Fruit fly (Drosophila melanogaster): ENCODE results near the gene CG33965.

The CG33965 gene

DNA sequence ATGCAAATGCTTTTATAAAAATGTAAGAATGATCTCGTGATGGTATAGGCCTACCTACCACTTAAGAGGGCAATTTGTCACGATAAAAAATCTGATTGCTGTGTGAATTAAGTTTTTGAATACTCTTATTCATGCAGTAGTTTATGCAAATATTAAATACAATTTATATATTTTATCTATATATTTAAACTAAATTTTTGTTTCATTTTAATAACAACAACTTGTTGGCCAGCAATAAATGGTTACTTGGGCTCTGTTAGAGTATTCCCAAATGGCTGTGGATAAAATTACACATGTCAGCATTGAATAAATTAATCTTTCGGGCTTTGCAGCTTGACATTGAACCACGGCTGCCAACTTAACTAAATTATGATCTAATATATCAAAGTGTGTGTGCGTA is 25.9 kb downstream of the CG33965 start:
- TF ChIP-seq ey (GFP tag; optimal IDR thresholded peaks at IDR 0.05) (no peak), Abd-B (GFP tag; optimal IDR thresholded peaks at IDR 0.05) (no peak), sv (GFP tag; optimal IDR thresholded peaks at IDR 0.05) (no peak), dmrt93B (GFP tag; optimal IDR thresholded peaks at IDR 0.05) (no peak), GATAd (GFP tag; optimal IDR thresholded peaks at IDR 0.05) (no peak), lola (GFP tag; optimal IDR thresholded peaks at IDR 0.05) (no peak), br (GFP tag; optimal IDR thresholded peaks at IDR 0.05) (no peak), usp (GFP tag; optimal IDR thresholded peaks at IDR 0.05) (no peak), Hr78 (GFP tag; optimal IDR thresholded peaks at IDR 0.05) (no peak), Rel (GFP tag; optimal IDR thresholded peaks at IDR 0.05) (no peak), Rel (tag; optimal IDR thresholded peaks at IDR 0.05) (no peak)

DNA sequence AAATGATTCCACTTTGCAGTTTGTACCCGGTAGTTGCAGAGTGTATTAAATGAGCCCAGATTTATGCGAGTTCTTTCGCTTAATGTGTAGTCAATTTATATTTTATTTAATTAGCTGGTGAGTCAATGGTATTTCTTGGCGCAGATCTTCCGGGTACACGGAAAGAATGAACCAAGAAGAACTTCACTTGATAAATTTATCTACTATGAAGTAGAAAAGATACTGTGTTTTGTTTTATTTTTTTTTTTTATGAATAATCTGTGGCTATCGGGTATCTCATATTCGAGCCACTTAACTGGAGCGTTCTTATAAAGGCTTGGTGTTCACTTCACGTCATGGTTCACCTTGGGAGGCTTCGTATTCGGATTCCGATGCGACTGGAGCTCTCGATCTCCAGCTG is 32.3 kb downstream of the CG33965 start:
- TF ChIP-seq foxo (GFP tag; optimal IDR thresholded peaks at IDR 0.05), result peak in 1 of 2 experiments; percentile 43
- TF ChIP-seq dsf (GFP tag; optimal IDR thresholded peaks at IDR 0.05; ENCODE audit: borderline replicate concordance), result no peak
- peak; percentile 25 for TF ChIP-seq pan (optimal IDR thresholded peaks at IDR 0.05)
- no peak for TF ChIP-seq tai (GFP tag; optimal IDR thresholded peaks at IDR 0.05)
- TF ChIP-seq h (GFP tag; optimal IDR thresholded peaks at IDR 0.05), result peak; percentile 71
- TF ChIP-seq CG32264 (GFP tag; optimal IDR thresholded peaks at IDR 0.05), result no peak
- no peak for TF ChIP-seq brk (GFP tag; optimal IDR thresholded peaks at IDR 0.05)
- peak; percentile 23 for TF ChIP-seq rgr (GFP tag; optimal IDR thresholded peaks at IDR 0.05)
- TF ChIP-seq Abd-B (GFP tag; optimal IDR thresholded peaks at IDR 0.05), result no peak
- no peak for TF ChIP-seq psq (GFP tag; optimal IDR thresholded peaks at IDR 0.05)
- TF ChIP-seq jim (GFP tag; optimal IDR thresholded peaks at IDR 0.05), result no peak
- TF ChIP-seq Mio (GFP tag; optimal IDR thresholded peaks at IDR 0.05), result no peak
- TF ChIP-seq Hr78 (GFP tag; optimal IDR thresholded peaks at IDR 0.05), result no peak
- TF ChIP-seq dl (GFP tag; optimal IDR thresholded peaks at IDR 0.05; ENCODE audit: insufficient read depth in 1 of 2, partially characterized antibody in 2 of 2), result no peak
- TF ChIP-seq OdsH (GFP tag; optimal IDR thresholded peaks at IDR 0.05), result peak; percentile 38
- TF ChIP-seq sage (GFP tag; optimal IDR thresholded peaks at IDR 0.05), result no peak
- TF ChIP-seq dmrt93B (GFP tag; optimal IDR thresholded peaks at IDR 0.05), result peak; percentile 12
- no peak for TF ChIP-seq CG9705 (GFP tag; optimal IDR thresholded peaks at IDR 0.05)
- TF ChIP-seq lola (GFP tag; optimal IDR thresholded peaks at IDR 0.05), result no peak
- TF ChIP-seq fru (GFP tag; optimal IDR thresholded peaks at IDR 0.05), result peak; percentile 34
- TF ChIP-seq sv (GFP tag; optimal IDR thresholded peaks at IDR 0.05), result no peak
- TF ChIP-seq Vsx2 (GFP tag; optimal IDR thresholded peaks at IDR 0.05; ENCODE audit: partially characterized antibody), result no peak
- peak; percentile 71 for TF ChIP-seq woc (GFP tag; optimal IDR thresholded peaks at IDR 0.05)
- no peak for TF ChIP-seq CrebA (GFP tag; optimal IDR thresholded peaks at IDR 0.05; ENCODE audit: borderline replicate concordance)
- no peak for TF ChIP-seq Jra (GFP tag; optimal IDR thresholded peaks at IDR 0.05)
- no peak for TF ChIP-seq Rel (GFP tag; optimal IDR thresholded peaks at IDR 0.05)
- TF ChIP-seq Rel (tag; optimal IDR thresholded peaks at IDR 0.05), result no peak
- no peak for TF ChIP-seq Dif (GFP tag; optimal IDR thresholded peaks at IDR 0.05; ENCODE audit: partially characterized antibody)
- no peak for TF ChIP-seq Hr83 (GFP tag; optimal IDR thresholded peaks at IDR 0.05; ENCODE audit: poor library complexity, severe bottlenecking)
- no peak for TF ChIP-seq HLH106 (tag; optimal IDR thresholded peaks at IDR 0.05)
- peak; percentile 2 for TF ChIP-seq Hnf4 (GFP tag; optimal IDR thresholded peaks at IDR 0.05)
- TF ChIP-seq Myc (optimal IDR thresholded peaks at IDR 0.05), result no peak
- no peak for TF ChIP-seq N (GFP tag; optimal IDR thresholded peaks at IDR 0.05)
- TF ChIP-seq Dfd (GFP tag; optimal IDR thresholded peaks at IDR 0.05), result no peak
- TF ChIP-seq Sp1 (GFP tag; optimal IDR thresholded peaks at IDR 0.05), result no peak
- TF ChIP-seq GATAd (GFP tag; optimal IDR thresholded peaks at IDR 0.05), result no peak
- TF ChIP-seq br (GFP tag; optimal IDR thresholded peaks at IDR 0.05), result peak; percentile 42
- TF ChIP-seq ey (GFP tag; optimal IDR thresholded peaks at IDR 0.05), result peak; percentile 34
- TF ChIP-seq usp (GFP tag; optimal IDR thresholded peaks at IDR 0.05), result no peak

- peak; percentile 34 for TF ChIP-seq Vsx2 (GFP tag; optimal IDR thresholded peaks at IDR 0.05; ENCODE audit: partially characterized antibody)
- no peak for TF ChIP-seq psq (GFP tag; optimal IDR thresholded peaks at IDR 0.05)
- TF ChIP-seq sage (GFP tag; optimal IDR thresholded peaks at IDR 0.05), result no peak
- no peak for TF ChIP-seq OdsH (GFP tag; optimal IDR thresholded peaks at IDR 0.05)
- TF ChIP-seq Hnf4 (GFP tag; optimal IDR thresholded peaks at IDR 0.05), result no peak
- TF ChIP-seq fru (GFP tag; optimal IDR thresholded peaks at IDR 0.05), result no peak
- no peak for TF ChIP-seq ey (GFP tag; optimal IDR thresholded peaks at IDR 0.05)
- no peak for TF ChIP-seq HLH106 (tag; optimal IDR thresholded peaks at IDR 0.05)
- TF ChIP-seq Dfd (GFP tag; optimal IDR thresholded peaks at IDR 0.05), result no peak
- no peak for TF ChIP-seq dmrt93B (GFP tag; optimal IDR thresholded peaks at IDR 0.05)
- peak; percentile 68 for TF ChIP-seq Dif (GFP tag; optimal IDR thresholded peaks at IDR 0.05; ENCODE audit: partially characterized antibody)
- no peak for TF ChIP-seq woc (GFP tag; optimal IDR thresholded peaks at IDR 0.05)
- no peak for TF ChIP-seq CG9705 (GFP tag; optimal IDR thresholded peaks at IDR 0.05)
- no peak for TF ChIP-seq brk (GFP tag; optimal IDR thresholded peaks at IDR 0.05)
- TF ChIP-seq sv (GFP tag; optimal IDR thresholded peaks at IDR 0.05), result no peak
- no peak for TF ChIP-seq Mio (GFP tag; optimal IDR thresholded peaks at IDR 0.05)
- TF ChIP-seq Myc (optimal IDR thresholded peaks at IDR 0.05), result no peak
- TF ChIP-seq Sp1 (GFP tag; optimal IDR thresholded peaks at IDR 0.05), result no peak
- TF ChIP-seq h (GFP tag; optimal IDR thresholded peaks at IDR 0.05), result no peak
- TF ChIP-seq lola (GFP tag; optimal IDR thresholded peaks at IDR 0.05), result no peak
- peak in 1 of 2 experiments; percentile 45 for TF ChIP-seq dl (GFP tag; optimal IDR thresholded peaks at IDR 0.05; ENCODE audit: insufficient read depth in 1 of 2, partially characterized antibody in 2 of 2)
- no peak for TF ChIP-seq GATAd (GFP tag; optimal IDR thresholded peaks at IDR 0.05)
- no peak for TF ChIP-seq Rel (GFP tag; optimal IDR thresholded peaks at IDR 0.05)
- TF ChIP-seq Rel (tag; optimal IDR thresholded peaks at IDR 0.05), result peak; percentile 52
- TF ChIP-seq CG32264 (GFP tag; optimal IDR thresholded peaks at IDR 0.05), result no peak
Measured at dm6 chr3L:1265423-1266002, 32.8 kb downstream of the CG33965 start.
